Worm (Caenorhabditis elegans): ENCODE measurements around the gene ZK287.9.

Gene ZK287.9

ce11 chrV:9706592-9706991 lies 27.4 kb downstream of the ZK287.9 start:
- no peak for TF ChIP-seq klf-2 (GFP tag; conservative IDR thresholded peaks at IDR 0.05)
- no peak for TF ChIP-seq med-1 (GFP tag; optimal IDR thresholded peaks at IDR 0.05; ENCODE audit: insufficient read depth)
- TF ChIP-seq ref-1 (GFP tag; conservative IDR thresholded peaks at IDR 0.05) = no peak
- TF ChIP-seq ztf-29 (GFP tag; IDR thresholded peaks at IDR 0.05) = no peak
- TF ChIP-seq cog-1 (tag; optimal IDR thresholded peaks at IDR 0.05) = no peak
- no peak for TF ChIP-seq flt-1 (GFP tag; IDR thresholded peaks at IDR 0.05)
- no peak for TF ChIP-seq tab-1 (GFP tag; IDR thresholded peaks at IDR 0.05)
- no peak for TF ChIP-seq T22C8.4 (GFP tag; IDR thresholded peaks at IDR 0.05)
- no peak for TF ChIP-seq ztf-23 (GFP tag; IDR thresholded peaks at IDR 0.05)

DNA sequence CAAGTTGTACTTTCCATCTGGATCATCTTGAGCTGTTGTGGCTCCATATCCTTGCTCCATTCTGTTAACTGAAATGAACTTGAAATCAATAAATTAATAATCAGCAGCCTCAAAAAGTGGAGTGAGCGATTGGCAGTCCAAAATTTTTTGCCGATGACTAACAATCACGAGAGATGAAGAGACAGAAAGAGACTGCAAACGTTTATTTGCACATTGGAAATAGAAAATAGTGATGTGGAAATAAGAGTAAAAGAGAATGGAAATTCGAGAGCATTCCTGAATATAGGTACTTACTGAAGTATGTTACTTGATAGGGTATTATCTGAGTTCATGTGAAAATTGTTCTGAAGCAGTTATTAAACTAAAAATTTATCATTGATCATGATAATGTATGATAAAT lies 30.6 kb downstream of the ZK287.9 start, which contains the start of gene tag-120:
Gene tag-120 (minus strand): TSS at position 68 of the 400 bp plus-strand sequence.
- no peak for TF ChIP-seq cog-1 (tag; optimal IDR thresholded peaks at IDR 0.05)
- TF ChIP-seq T22C8.4 (GFP tag; IDR thresholded peaks at IDR 0.05) = no peak
- no peak for TF ChIP-seq med-1 (GFP tag; optimal IDR thresholded peaks at IDR 0.05; ENCODE audit: insufficient read depth)
- no peak for TF ChIP-seq ztf-29 (GFP tag; IDR thresholded peaks at IDR 0.05)
- no peak for TF ChIP-seq ref-1 (GFP tag; conservative IDR thresholded peaks at IDR 0.05)
- TF ChIP-seq klf-2 (GFP tag; conservative IDR thresholded peaks at IDR 0.05) = no peak
- no peak for TF ChIP-seq ztf-23 (GFP tag; IDR thresholded peaks at IDR 0.05)
- TF ChIP-seq tab-1 (GFP tag; IDR thresholded peaks at IDR 0.05) = no peak
- no peak for TF ChIP-seq flt-1 (GFP tag; IDR thresholded peaks at IDR 0.05)

DNA sequence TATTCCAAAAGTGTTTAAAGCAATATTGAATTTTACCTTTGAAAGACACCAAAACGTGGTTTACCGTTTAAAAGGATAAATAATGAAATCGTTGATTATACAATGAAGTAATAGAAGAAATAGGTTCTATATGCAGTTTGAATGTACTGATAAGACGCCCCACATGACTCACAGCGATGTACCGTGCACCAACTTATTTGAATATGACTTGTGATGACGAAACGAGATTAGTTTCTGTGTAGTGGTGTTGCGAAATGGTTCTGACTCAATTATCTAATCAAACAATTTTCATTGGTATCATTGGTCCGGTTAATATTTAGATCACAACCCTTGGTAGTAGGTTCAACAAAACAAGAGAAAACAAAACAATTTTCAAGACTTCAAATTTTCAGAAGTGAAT lies 32.0 kb downstream of the ZK287.9 start:
- TF ChIP-seq T22C8.4 (GFP tag; IDR thresholded peaks at IDR 0.05) (no peak), ztf-23 (GFP tag; IDR thresholded peaks at IDR 0.05) (no peak), ztf-29 (GFP tag; IDR thresholded peaks at IDR 0.05) (no peak), tab-1 (GFP tag; IDR thresholded peaks at IDR 0.05) (no peak), flt-1 (GFP tag; IDR thresholded peaks at IDR 0.05) (no peak), med-1 (GFP tag; optimal IDR thresholded peaks at IDR 0.05; ENCODE audit: insufficient read depth) (no peak), ref-1 (GFP tag; conservative IDR thresholded peaks at IDR 0.05) (no peak), cog-1 (tag; optimal IDR thresholded peaks at IDR 0.05) (no peak), klf-2 (GFP tag; conservative IDR thresholded peaks at IDR 0.05) (no peak)

DNA sequence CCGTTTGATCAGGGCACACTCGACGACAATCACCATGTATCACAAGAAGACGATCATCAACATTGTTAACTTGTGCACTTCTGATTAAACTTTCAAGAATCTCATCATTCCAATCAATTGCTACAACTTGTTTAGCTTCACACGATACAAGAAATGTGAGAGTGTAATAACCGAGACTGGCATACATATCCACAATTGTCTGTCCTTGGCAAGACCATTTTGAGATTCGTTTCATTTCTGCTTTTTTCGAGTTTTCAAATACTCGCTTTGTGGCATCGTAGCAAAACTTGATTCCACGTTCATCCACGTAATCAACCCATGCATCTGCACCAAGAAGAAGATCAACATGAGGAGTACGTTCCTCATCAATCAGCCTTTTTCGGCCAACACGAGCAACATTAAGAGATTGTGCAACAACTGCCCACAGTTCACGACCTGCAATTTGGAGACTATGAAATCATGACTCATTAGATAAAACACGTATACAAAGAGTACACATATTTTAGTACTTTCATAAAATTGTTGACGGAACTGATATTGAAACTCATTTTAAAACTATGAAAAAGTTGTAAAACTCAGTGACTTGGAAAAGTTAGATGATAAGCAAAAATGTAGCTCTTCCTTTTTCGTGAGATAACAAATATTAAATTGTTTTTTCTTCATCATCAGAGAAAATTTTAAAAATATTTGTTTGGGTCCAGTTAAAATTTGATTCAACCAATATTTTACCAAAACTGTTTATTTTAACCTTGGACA lies 33.4 kb downstream of the ZK287.9 start:
- TF ChIP-seq ref-1 (GFP tag; conservative IDR thresholded peaks at IDR 0.05) = no peak
- no peak for TF ChIP-seq ztf-29 (GFP tag; IDR thresholded peaks at IDR 0.05)
- TF ChIP-seq T22C8.4 (GFP tag; IDR thresholded peaks at IDR 0.05) = no peak
- TF ChIP-seq ztf-23 (GFP tag; IDR thresholded peaks at IDR 0.05) = no peak
- no peak for TF ChIP-seq klf-2 (GFP tag; conservative IDR thresholded peaks at IDR 0.05)
- no peak for TF ChIP-seq med-1 (GFP tag; optimal IDR thresholded peaks at IDR 0.05; ENCODE audit: insufficient read depth)
- no peak for TF ChIP-seq tab-1 (GFP tag; IDR thresholded peaks at IDR 0.05)
- no peak for TF ChIP-seq cog-1 (tag; optimal IDR thresholded peaks at IDR 0.05)
- TF ChIP-seq flt-1 (GFP tag; IDR thresholded peaks at IDR 0.05) = no peak

DNA sequence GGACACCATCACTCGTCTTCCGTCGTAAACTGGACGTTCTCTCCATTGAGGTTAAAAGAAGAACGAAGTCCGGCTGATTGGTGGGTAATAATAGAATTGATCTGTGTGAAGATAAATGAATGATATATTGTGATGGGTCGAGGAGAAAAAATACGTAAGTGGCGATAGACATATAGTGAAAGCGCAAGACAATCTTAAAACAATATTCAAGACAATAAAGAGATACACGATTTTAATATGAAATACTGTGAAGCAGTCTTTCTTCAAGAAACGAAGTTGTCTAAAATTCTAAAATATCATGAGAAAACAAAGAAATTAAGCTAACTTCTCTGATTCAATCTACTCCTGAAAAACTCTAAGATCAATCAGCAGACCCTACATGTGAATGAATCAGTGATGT lies 34.4 kb downstream of the ZK287.9 start, which contains the start of gene F40F9.10:
Gene F40F9.10 (minus strand): TSS at position 101 of the 400 bp plus-strand sequence.
- TF ChIP-seq ztf-29 (GFP tag; IDR thresholded peaks at IDR 0.05) (no peak), ref-1 (GFP tag; conservative IDR thresholded peaks at IDR 0.05) (no peak), med-1 (GFP tag; optimal IDR thresholded peaks at IDR 0.05; ENCODE audit: insufficient read depth) (no peak), cog-1 (tag; optimal IDR thresholded peaks at IDR 0.05) (no peak), flt-1 (GFP tag; IDR thresholded peaks at IDR 0.05) (no peak), T22C8.4 (GFP tag; IDR thresholded peaks at IDR 0.05) (no peak), ztf-23 (GFP tag; IDR thresholded peaks at IDR 0.05) (no peak), klf-2 (GFP tag; conservative IDR thresholded peaks at IDR 0.05) (no peak), tab-1 (GFP tag; IDR thresholded peaks at IDR 0.05) (no peak)

DNA sequence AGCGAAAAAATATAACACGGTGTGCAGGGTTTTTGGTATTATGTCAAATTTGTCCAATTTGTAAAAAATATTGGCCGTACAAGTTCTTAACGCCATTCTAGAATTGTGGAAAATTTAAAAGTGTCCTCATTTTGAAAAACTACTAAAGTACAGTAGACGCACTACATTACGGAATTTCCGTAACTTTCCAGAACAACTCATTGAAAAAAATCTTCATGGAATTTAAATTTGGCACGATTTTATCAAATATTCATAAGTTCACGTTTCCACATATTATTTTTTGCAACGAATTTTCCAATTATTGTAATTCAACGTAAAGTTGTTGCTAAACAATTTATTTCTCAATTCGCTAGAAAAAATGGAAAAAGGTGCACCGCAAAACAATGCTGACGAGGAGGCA lies 35.8 kb downstream of the ZK287.9 start, which contains the start of gene F40F9.3:
Gene F40F9.3 (plus strand): TSS at position 301 of the 400 bp plus-strand sequence.
- TF ChIP-seq ztf-23 (GFP tag; IDR thresholded peaks at IDR 0.05) (no peak), ztf-29 (GFP tag; IDR thresholded peaks at IDR 0.05) (no peak), ref-1 (GFP tag; conservative IDR thresholded peaks at IDR 0.05) (no peak), flt-1 (GFP tag; IDR thresholded peaks at IDR 0.05) (no peak), klf-2 (GFP tag; conservative IDR thresholded peaks at IDR 0.05) (no peak), T22C8.4 (GFP tag; IDR thresholded peaks at IDR 0.05) (no peak)

ce11 chrV:9716397-9716796 lies 37.2 kb downstream of the ZK287.9 start, which contains the start of gene str-188:
Gene str-188 (plus strand): TSS chrV:9716697.
- no peak for TF ChIP-seq ztf-23 (GFP tag; IDR thresholded peaks at IDR 0.05)
- no peak for TF ChIP-seq klf-2 (GFP tag; conservative IDR thresholded peaks at IDR 0.05)
- no peak for TF ChIP-seq ref-1 (GFP tag; conservative IDR thresholded peaks at IDR 0.05)
- no peak for TF ChIP-seq T22C8.4 (GFP tag; IDR thresholded peaks at IDR 0.05)

DNA sequence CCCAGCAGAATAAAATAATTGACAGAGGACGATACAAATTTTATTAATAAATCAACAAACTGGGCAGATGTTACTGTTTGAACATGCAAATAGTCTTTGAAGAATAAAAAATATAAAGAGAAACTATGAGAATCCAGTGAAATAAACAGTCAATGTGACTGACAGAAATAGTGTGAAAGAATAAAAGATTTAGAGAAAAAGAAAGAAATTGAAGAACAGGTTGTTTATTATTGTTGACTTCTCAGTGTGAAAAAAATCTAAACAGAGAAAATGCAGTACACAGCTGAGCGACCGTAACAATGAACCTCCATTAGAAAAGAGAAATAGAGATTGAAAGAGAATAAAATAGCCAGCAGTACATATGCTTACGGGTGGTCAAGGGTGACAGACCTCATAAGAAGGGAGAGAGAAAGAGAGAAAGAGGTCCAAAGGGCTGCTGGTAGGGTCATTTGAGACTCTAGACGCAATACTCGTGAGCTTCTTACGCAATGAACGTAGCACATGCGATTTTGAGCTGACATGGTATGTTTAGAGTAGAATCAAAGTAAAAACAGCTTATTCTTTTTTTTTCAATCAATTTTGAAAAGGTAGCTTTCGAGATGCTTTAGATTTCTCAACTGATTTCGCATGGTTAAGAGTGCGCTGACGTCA lies 45.0 kb downstream of the ZK287.9 start, which contains the start of gene slcr-46.3:
Gene slcr-46.3 (minus strand): TSS at position 86 of the 651 bp plus-strand sequence.
- TF ChIP-seq ref-1 (GFP tag; conservative IDR thresholded peaks at IDR 0.05) (no peak), med-1 (GFP tag; optimal IDR thresholded peaks at IDR 0.05; ENCODE audit: insufficient read depth) (no peak), T22C8.4 (GFP tag; IDR thresholded peaks at IDR 0.05) (no peak), tab-1 (GFP tag; IDR thresholded peaks at IDR 0.05) (no peak), klf-2 (GFP tag; conservative IDR thresholded peaks at IDR 0.05) (no peak), flt-1 (GFP tag; IDR thresholded peaks at IDR 0.05) (no peak; the same call in 1 of the 2 replicates), ztf-23 (GFP tag; IDR thresholded peaks at IDR 0.05) (no peak), cog-1 (tag; optimal IDR thresholded peaks at IDR 0.05) (no peak), ztf-29 (GFP tag; IDR thresholded peaks at IDR 0.05) (no peak)

DNA sequence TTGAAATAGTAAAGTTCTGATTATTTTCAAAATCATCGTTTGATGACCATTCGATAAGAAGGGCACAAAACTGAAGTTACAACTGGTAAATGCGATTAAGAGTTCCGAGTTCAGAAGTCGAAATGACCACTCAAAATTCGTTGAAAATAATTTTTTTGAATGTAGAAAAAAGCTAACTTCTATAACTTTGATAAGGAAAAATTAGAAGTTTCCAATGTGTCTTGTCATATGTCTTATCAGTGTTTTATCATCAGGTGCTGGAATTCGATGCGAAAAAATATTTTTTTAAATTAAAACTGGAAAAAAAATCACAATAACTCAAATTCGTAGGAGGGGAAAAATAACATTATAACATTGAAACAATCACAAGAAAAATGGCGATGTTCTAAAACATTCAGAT lies 46.6 kb downstream of the ZK287.9 start:
- TF ChIP-seq ztf-23 (GFP tag; IDR thresholded peaks at IDR 0.05) = no peak
- no peak for TF ChIP-seq ztf-29 (GFP tag; IDR thresholded peaks at IDR 0.05)
- no peak for TF ChIP-seq cog-1 (tag; optimal IDR thresholded peaks at IDR 0.05)
- no peak for TF ChIP-seq T22C8.4 (GFP tag; IDR thresholded peaks at IDR 0.05)
- TF ChIP-seq flt-1 (GFP tag; IDR thresholded peaks at IDR 0.05) = no peak
- no peak for TF ChIP-seq tab-1 (GFP tag; IDR thresholded peaks at IDR 0.05)
- no peak for TF ChIP-seq ref-1 (GFP tag; conservative IDR thresholded peaks at IDR 0.05)
- TF ChIP-seq med-1 (GFP tag; optimal IDR thresholded peaks at IDR 0.05; ENCODE audit: insufficient read depth) = no peak
- TF ChIP-seq klf-2 (GFP tag; conservative IDR thresholded peaks at IDR 0.05) = no peak

Data from whole organism, midembryonic.